Worm (Caenorhabditis elegans): ENCODE data around the gene srsx-38.

DNA sequence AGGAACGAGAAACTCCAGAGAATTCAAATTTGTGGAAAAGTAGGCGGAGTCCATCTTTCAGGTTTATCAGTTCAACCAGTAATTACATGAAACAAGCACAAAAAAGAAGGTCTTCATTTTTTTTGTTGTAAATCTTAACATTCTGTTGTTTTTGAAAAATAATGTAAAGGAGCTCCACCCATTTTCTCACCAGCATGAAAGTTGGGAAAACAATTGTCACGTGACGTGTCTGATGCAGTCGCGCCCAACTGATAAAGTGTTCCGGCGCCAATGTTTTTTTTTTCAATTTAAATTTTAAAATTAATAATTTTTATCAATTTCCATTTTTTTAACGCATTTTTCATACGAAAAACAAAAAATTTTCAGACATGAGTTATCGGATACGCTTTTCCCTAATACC lies 38.2 kb downstream of the srsx-38 start, which contains the start of gene F57A10.4:
- TF ChIP-seq nhr-11 (tag; optimal IDR thresholded peaks at IDR 0.05) = no peak
- TF ChIP-seq set-16 (GFP tag; IDR thresholded peaks at IDR 0.05) = no peak
- no peak for TF ChIP-seq nhr-76 (tag; optimal IDR thresholded peaks at IDR 0.05)
- no peak for TF ChIP-seq saeg-2 (GFP tag; IDR thresholded peaks at IDR 0.05)
